Fruit fly (Drosophila melanogaster) whole organism, wandering third instar larva: ENCODE measurements around the gene Ilp4.
A peak's percentile ranks its signal among the peaks of the same experiment; 100 is the strongest.

Source experiments
- CG32264 ChIP-seq: fragments of 200-800 bp; sonication (Bioruptor generic); optimal IDR thresholded peaks from 2 replicates; lab custom pipeline; 2016; ENCODE audit warnings: missing biosample characterization, missing genetic modification characterization
- CG9705 ChIP-seq: fragments of 200-800 bp; sonication (Bioruptor generic); optimal IDR thresholded peaks from 2 replicates; lab custom pipeline; 2018; ENCODE audit warnings: missing biosample characterization, mild to moderate bottlenecking, missing genetic modification characterization
- CrebA ChIP-seq: fragments of 200-800 bp; sonication (Bioruptor generic); optimal IDR thresholded peaks from 2 replicates; lab custom pipeline; 2016; ENCODE audit warnings: missing biosample characterization, mild to moderate bottlenecking, missing genetic modification characterization, borderline replicate concordance
- Dfd ChIP-seq: fragments of >200 bp; optimal IDR thresholded peaks from 2 replicates; lab custom pipeline; 2017; ENCODE audit warnings: missing biosample characterization, missing genetic modification characterization
- Dif ChIP-seq: fragments of 200-275, 200-300 bp; sonication (Bioruptor generic); optimal IDR thresholded peaks from 2 replicates; lab custom pipeline; 2018; ENCODE audit warnings: missing biosample characterization, missing genetic modification characterization; ENCODE audit not compliant: partially characterized antibody
- GATAd ChIP-seq: sonication (Bioruptor generic); optimal IDR thresholded peaks from 2 replicates; lab custom pipeline; 2016; ENCODE audit warnings: missing biosample characterization, missing genetic modification characterization
- HLH106 ChIP-seq: fragments of 200-800 bp; optimal IDR thresholded peaks from 3 replicates; lab custom pipeline; 2019; ENCODE audit warnings: missing biosample characterization, mild to moderate bottlenecking, missing genetic modification characterization, moderate library complexity
- Hr83 ChIP-seq: fragments of 200-300 bp; sonication (Bioruptor generic); optimal IDR thresholded peaks from 2 replicates; lab custom pipeline; 2016; ENCODE audit warnings: missing biosample characterization, mild to moderate bottlenecking, missing genetic modification characterization, moderate library complexity; ENCODE audit not compliant: poor library complexity, severe bottlenecking
- Mio ChIP-seq: sonication (Bioruptor generic); optimal IDR thresholded peaks from 2 replicates; lab custom pipeline; 2016; ENCODE audit warnings: missing biosample characterization, missing genetic modification characterization
- OdsH ChIP-seq: fragments of 200-800 bp; sonication (Bioruptor generic); optimal IDR thresholded peaks from 2 replicates; lab custom pipeline; 2016; ENCODE audit warnings: missing biosample characterization, mild to moderate bottlenecking, missing genetic modification characterization
- Rel ChIP-seq, 2 experiments: fragments of 200-800 bp; sonication (Bioruptor generic) in 1 of 2; optimal IDR thresholded peaks; 2 replicates in 1 of 2; 3 replicates in 1 of 2; lab custom pipeline; 2016 to 2019; ENCODE audit warnings: mild to moderate bottlenecking in 2 of 2, missing biosample characterization in 2 of 2, missing genetic modification characterization in 2 of 2, moderate library complexity in 1 of 2
- Sp1 ChIP-seq: fragments of 200-800 bp; sonication (Bioruptor generic); optimal IDR thresholded peaks from 3 replicates; lab custom pipeline; 2019; ENCODE audit warnings: missing biosample characterization, mild to moderate bottlenecking, missing genetic modification characterization, moderate library complexity
- br ChIP-seq: fragments of 200-800 bp; sonication (Bioruptor generic); optimal IDR thresholded peaks from 2 replicates; lab custom pipeline; 2016; ENCODE audit warnings: missing biosample characterization, missing genetic modification characterization
- brk ChIP-seq: fragments of 200-800 bp; sonication (Bioruptor generic); optimal IDR thresholded peaks from 2 replicates; lab custom pipeline; 2016; ENCODE audit warnings: missing biosample characterization, mild to moderate bottlenecking, missing genetic modification characterization
- dl ChIP-seq, 2 experiments: fragments of 175-275, 200-275 bp in 1 of 2; fragments of 200-275 bp in 1 of 2; sonication (Bioruptor generic); optimal IDR thresholded peaks; lab custom pipeline; 2018; ENCODE audit warnings: mild to moderate bottlenecking in 2 of 2, missing biosample characterization in 2 of 2, missing genetic modification characterization in 2 of 2, moderate library complexity in 2 of 2; ENCODE audit not compliant: partially characterized antibody in 2 of 2, insufficient read depth in 1 of 2
- dmrt93B ChIP-seq: fragments of 200-800 bp; sonication (Bioruptor generic); optimal IDR thresholded peaks from 2 replicates; lab custom pipeline; 2018; ENCODE audit warnings: missing biosample characterization, mild to moderate bottlenecking, missing genetic modification characterization
- ey ChIP-seq: fragments of 200-800 bp; sonication (Bioruptor generic); optimal IDR thresholded peaks from 2 replicates; lab custom pipeline; 2016; ENCODE audit warnings: missing biosample characterization, missing genetic modification characterization
- foxo ChIP-seq, 2 experiments: fragments of 200-800 bp; sonication (Bioruptor generic); optimal IDR thresholded peaks; 2 replicates in 1 of 2; 3 replicates in 1 of 2; lab custom pipeline; 2016 to 2017; ENCODE audit warnings: missing biosample characterization in 2 of 2, missing genetic modification characterization in 2 of 2
- fru ChIP-seq: fragments of 200-800 bp; sonication (Bioruptor generic); optimal IDR thresholded peaks from 3 replicates; lab custom pipeline; 2016; ENCODE audit warnings: missing biosample characterization, mild to moderate bottlenecking, missing genetic modification characterization
- h ChIP-seq: fragments of 200-800 bp; sonication (Bioruptor generic); optimal IDR thresholded peaks from 3 replicates; lab custom pipeline; 2016; ENCODE audit warnings: missing biosample characterization, mild to moderate bottlenecking, missing genetic modification characterization
- lola ChIP-seq: fragments of >200 bp; optimal IDR thresholded peaks from 2 replicates; lab custom pipeline; 2017; ENCODE audit warnings: missing biosample characterization, missing genetic modification characterization
- psq ChIP-seq: fragments of 200-800 bp; sonication (Bioruptor generic); optimal IDR thresholded peaks from 3 replicates; lab custom pipeline; 2017; ENCODE audit warnings: missing biosample characterization, mild to moderate bottlenecking, missing genetic modification characterization, moderate library complexity
- rgr ChIP-seq: fragments of 200-800 bp; sonication (Bioruptor generic); optimal IDR thresholded peaks from 3 replicates; lab custom pipeline; 2016; ENCODE audit warnings: missing biosample characterization, mild to moderate bottlenecking, missing genetic modification characterization
- sage ChIP-seq: fragments of 200-800 bp; sonication (Bioruptor generic); optimal IDR thresholded peaks from 2 replicates; lab custom pipeline; 2016; ENCODE audit warnings: missing biosample characterization, mild to moderate bottlenecking, missing genetic modification characterization
- sv ChIP-seq: fragments of 200-800 bp; sonication (Bioruptor generic); optimal IDR thresholded peaks from 3 replicates; lab custom pipeline; 2016; ENCODE audit warnings: missing biosample characterization, missing genetic modification characterization
- tai ChIP-seq: sonication (Bioruptor generic); optimal IDR thresholded peaks from 2 replicates; lab custom pipeline; 2016; ENCODE audit warnings: missing biosample characterization, missing genetic modification characterization
- usp ChIP-seq: fragments of >200 bp; optimal IDR thresholded peaks from 2 replicates; lab custom pipeline; 2017; ENCODE audit warnings: missing biosample characterization, missing genetic modification characterization
- woc ChIP-seq: sonication (Bioruptor generic); optimal IDR thresholded peaks from 2 replicates; lab custom pipeline; 2016; ENCODE audit warnings: missing biosample characterization, mild to moderate bottlenecking, missing genetic modification characterization

Gene Ilp4

DNA sequence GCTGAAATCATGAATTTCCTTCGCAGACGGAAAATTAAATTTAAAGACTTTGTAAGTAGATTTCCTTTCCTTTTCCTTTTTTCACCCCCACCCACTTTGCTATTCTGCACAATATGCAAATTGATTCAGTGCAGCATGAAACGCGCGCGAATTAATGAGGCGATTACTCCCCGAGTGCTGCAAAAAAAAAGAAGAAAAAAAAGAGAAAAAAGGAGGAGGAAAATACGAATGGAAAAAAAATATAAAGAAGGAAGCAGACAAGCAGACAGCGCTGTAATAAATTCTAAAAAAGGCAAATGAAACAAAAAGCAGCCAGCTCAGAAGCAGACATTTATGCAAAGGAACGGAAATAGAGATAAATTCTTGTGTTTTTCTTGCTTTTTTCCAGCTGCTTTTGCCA, 44.7 kb upstream of the Ilp4 start:
- TF ChIP-seq psq (GFP tag; lab: Kevin White, UChicago), result no peak
- TF ChIP-seq tai (GFP tag; lab: Kevin White, UChicago), result no peak
- no peak for TF ChIP-seq CG9705 (GFP tag; lab: Kevin White, UChicago)
- TF ChIP-seq br (GFP tag; lab: Kevin White, UChicago), result no peak
- TF ChIP-seq h (GFP tag; lab: Kevin White, UChicago), result no peak
- no peak for TF ChIP-seq HLH106 (tag; lab: Kevin White, UChicago)
- TF ChIP-seq lola, result no peak
- no peak for TF ChIP-seq dl (GFP tag; optimal IDR thresholded peaks at IDR 0.05; lab: Kevin White, UChicago; ENCODE audit: insufficient read depth in 1 of 2, partially characterized antibody in 2 of 2)
- no peak for TF ChIP-seq GATAd (GFP tag; lab: Kevin White, UChicago)
- no peak for TF ChIP-seq OdsH (GFP tag; lab: Kevin White, UChicago)
- TF ChIP-seq, all 38 proteins: peak for 0

DNA sequence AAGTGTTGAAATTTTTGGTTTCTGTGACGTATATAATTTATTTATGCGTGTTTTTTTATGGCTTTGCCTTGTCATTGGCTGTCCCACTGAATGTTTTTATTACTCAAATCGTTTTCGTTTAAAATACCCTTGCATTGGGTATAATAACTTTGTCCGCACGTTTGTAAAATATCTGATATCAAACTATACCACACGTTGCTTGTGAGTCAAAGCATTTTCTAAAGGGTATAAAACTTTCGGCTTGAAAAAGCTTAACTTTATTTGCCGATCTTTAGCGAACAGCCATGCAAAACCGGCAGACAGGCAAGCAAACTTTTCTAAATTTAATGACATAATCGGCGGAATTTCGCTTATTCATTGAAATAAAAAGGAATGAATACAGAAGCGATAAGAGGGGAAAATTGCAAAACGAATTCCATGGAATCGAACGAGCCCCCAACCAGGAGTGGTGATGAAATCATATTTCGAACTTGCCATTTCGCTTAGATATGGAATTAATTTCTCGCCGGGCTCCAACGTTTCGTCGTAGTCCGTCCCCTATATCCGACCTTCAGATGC, 43.4 kb upstream of the Ilp4 start:
- peak; percentile 65 for TF ChIP-seq rgr (GFP tag; lab: Kevin White, UChicago)
- TF ChIP-seq h (GFP tag; lab: Kevin White, UChicago), result peak; percentile 61
- no peak for TF ChIP-seq Mio (GFP tag; lab: Kevin White, UChicago)
- TF ChIP-seq HLH106 (tag; lab: Kevin White, UChicago), result peak; percentile 49
- TF ChIP-seq woc, result peak; percentile 41
- peak; percentile 16 for TF ChIP-seq Sp1 (GFP tag; lab: Kevin White, UChicago)
- no peak for TF ChIP-seq sage
- TF ChIP-seq foxo (GFP tag; optimal IDR thresholded peaks at IDR 0.05; lab: Kevin White, UChicago), result peak in 1 of 2 experiments; percentile 54
- TF ChIP-seq fru, result peak; percentile 9
- peak; percentile 32 for TF ChIP-seq br (GFP tag; lab: Kevin White, UChicago)
- peak; percentile 60 for TF ChIP-seq ey
- no peak for TF ChIP-seq lola
- peak; percentile 44 for TF ChIP-seq psq (GFP tag; lab: Kevin White, UChicago)
- peak; percentile 28 for TF ChIP-seq OdsH (GFP tag; lab: Kevin White, UChicago)
- no peak for TF ChIP-seq Dif

DNA sequence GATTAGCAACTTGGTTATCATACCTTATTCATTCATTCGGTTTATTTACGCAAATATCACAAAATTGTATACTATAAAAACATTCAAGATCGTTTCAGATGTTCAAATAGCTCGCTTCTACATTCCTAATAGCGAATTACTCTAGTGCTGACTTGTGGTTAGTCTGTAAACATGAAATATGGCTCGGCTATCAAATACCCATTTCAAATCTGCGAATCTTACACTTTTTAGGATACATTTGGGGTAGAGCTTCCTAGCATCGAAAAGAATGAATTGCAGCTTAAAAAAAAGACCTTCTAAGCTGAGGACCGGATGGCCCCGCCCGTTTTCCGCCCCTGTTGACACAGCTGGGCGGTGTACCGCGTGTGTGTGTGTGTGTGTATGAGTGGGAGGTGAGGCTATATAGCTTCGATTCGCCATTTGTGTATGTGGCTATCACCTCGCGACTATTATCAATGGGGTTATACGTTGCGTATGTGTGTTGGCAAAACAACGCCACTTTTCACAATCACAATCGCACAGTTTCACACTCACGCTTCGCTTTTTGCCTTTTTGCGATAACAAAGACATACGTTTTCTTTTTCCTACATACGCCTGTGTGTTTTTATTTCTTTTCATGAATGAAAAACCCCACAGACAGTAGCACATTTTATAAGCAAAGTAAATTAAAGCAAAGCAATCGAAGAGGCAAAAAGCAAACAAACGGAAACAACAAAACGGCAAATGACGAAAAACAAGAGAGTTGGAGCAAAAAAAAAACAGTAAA, 42.7 kb upstream of the Ilp4 start:
- TF ChIP-seq Rel (GFP tag; optimal IDR thresholded peaks at IDR 0.05; lab: Kevin White, UChicago), result no peak
- TF ChIP-seq Rel (tag; optimal IDR thresholded peaks at IDR 0.05; lab: Kevin White, UChicago), result peak; percentile 89
- TF ChIP-seq rgr (GFP tag; lab: Kevin White, UChicago), result no peak

DNA sequence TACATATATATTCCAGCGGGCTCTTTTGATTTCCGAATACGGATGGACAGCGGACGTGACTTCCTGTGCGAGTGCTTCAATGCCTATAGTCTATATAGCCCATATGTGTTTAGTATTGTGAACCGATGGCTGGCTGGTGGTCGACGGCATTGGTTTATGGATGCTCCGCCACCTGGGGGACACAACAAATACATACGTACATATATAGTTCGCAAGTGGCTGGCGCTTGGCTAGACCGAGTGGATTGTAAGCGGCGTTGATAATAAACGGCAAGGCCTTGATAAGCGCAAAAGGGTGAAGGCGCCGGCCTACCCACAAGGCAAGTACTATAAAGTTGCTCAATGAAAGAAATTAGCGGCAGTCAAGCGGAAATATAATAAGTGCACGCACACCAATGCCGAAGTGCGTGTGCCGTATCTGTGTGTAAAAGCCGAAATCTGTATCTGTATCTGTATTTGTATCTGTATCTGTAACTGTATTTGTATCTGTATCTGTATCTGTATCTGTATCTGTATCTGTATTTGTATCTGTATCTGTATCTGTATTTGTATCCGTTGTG, 42.0 kb upstream of the Ilp4 start:
- TF ChIP-seq CrebA (GFP tag; lab: Kevin White, UChicago) (no peak), CG9705 (GFP tag; lab: Kevin White, UChicago) (no peak), Dfd (GFP tag; lab: Kevin White, UChicago) (no peak), foxo (GFP tag; optimal IDR thresholded peaks at IDR 0.05; lab: Kevin White, UChicago) (no peak), h (GFP tag; lab: Kevin White, UChicago) (no peak), sage (no peak), dmrt93B (GFP tag; lab: Kevin White, UChicago) (no peak), GATAd (GFP tag; lab: Kevin White, UChicago) (no peak), CG32264 (no peak), sv (GFP tag; lab: Kevin White, UChicago) (peak; percentile 11), Mio (GFP tag; lab: Kevin White, UChicago) (no peak), rgr (GFP tag; lab: Kevin White, UChicago) (no peak), Hr83 (GFP tag; lab: Kevin White, UChicago) (no peak), Rel (GFP tag; optimal IDR thresholded peaks at IDR 0.05; lab: Kevin White, UChicago) (no peak), Rel (tag; optimal IDR thresholded peaks at IDR 0.05; lab: Kevin White, UChicago) (peak; percentile 21), usp (no peak), brk (GFP tag; lab: Kevin White, UChicago) (no peak)
